Worm (Caenorhabditis elegans): ENCODE data around the gene F55A11.8.

DNA sequence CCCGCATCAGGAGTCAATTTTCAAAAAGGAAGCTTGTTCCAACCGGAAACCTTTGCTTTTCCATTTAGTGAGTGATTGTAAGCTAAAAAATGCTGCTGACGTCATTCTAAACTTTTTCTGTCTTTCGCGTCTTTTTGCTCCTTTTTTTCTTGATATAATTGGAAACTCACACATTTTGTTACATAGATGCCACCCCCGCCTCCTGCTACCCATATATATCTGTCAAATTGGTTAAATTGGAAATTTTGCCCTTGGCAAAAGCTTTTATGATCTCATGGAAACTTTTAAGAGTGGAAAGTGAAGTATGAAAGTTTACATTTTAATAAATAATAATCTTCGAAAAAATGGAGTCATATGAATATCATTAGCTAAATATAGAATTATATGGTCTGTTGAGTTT lies 21.9 kb downstream of the F55A11.8 start:
- TF ChIP-seq snpc-4 (tag; optimal IDR thresholded peaks at IDR 0.05), result no peak
- no peak for TF ChIP-seq ceh-9 (tag; optimal IDR thresholded peaks at IDR 0.05)
- TF ChIP-seq tbx-2 (tag; optimal IDR thresholded peaks at IDR 0.05), result no peak
- TF ChIP-seq nhr-11 (tag; optimal IDR thresholded peaks at IDR 0.05), result no peak
- no peak for TF ChIP-seq pha-4 (tag; optimal IDR thresholded peaks at IDR 0.05)
- TF ChIP-seq unc-39 (tag; optimal IDR thresholded peaks at IDR 0.05), result no peak
- no peak for TF ChIP-seq ztf-11 (tag; optimal IDR thresholded peaks at IDR 0.05)
- TF ChIP-seq ZK546.5 (tag; optimal IDR thresholded peaks at IDR 0.05), result no peak
- TF ChIP-seq nhr-12 (tag; optimal IDR thresholded peaks at IDR 0.05), result no peak
- TF ChIP-seq aly-2 (tag; optimal IDR thresholded peaks at IDR 0.05), result no peak
- TF ChIP-seq mml-1 (tag; optimal IDR thresholded peaks at IDR 0.05), result no peak
- TF ChIP-seq jun-1 (tag; optimal IDR thresholded peaks at IDR 0.05), result no peak
- no peak for TF ChIP-seq egl-27 (tag; optimal IDR thresholded peaks at IDR 0.05)
- TF ChIP-seq ceh-82 (tag; optimal IDR thresholded peaks at IDR 0.05), result no peak
